Fruit fly (Drosophila melanogaster) whole organism, larva: ENCODE data around the gene CG15308.

ENCODE experiments used
- noc ChIP-seq: fragments of 200-800 bp; sonication (Bioruptor generic); optimal IDR thresholded peaks from 3 replicates; lab custom pipeline; 2019; ENCODE audit warnings: missing biosample characterization, mild to moderate bottlenecking, missing genetic modification characterization, moderate library complexity

The CG15308 gene

dm6 chrX:10219039-10219438, at the start of gene CG15308:
CG15308 (minus strand) TSS chrX:10219139.
- no peak for TF ChIP-seq noc

- TF ChIP-seq noc, result no peak
Measured at dm6 chrX:10266018-10266384, 47.1 kb upstream of the CG15308 start.

dm6 chrX:10265213-10266017, 46.5 kb upstream of the CG15308 start, which contains the start of gene CG12643:
CG12643 (minus strand) TSS chrX:10265263.
- TF ChIP-seq noc, result peak; percentile 95

dm6 chrX:10263957-10264248, 45.0 kb upstream of the CG15308 start:
- TF ChIP-seq noc, result no peak

- peak; percentile 88 for TF ChIP-seq noc
Measured at dm6 chrX:10263165-10263956, 44.4 kb upstream of the CG15308 start, which contains the start of gene Hk. Hk (minus strand) TSS chrX:10263485.

- TF ChIP-seq noc, result no peak
Measured at dm6 chrX:10261172-10261571, 42.2 kb upstream of the CG15308 start.

- TF ChIP-seq noc, result no peak
Measured at dm6 chrX:10259524-10259923, 40.6 kb upstream of the CG15308 start.

- TF ChIP-seq noc, result no peak
Measured at dm6 chrX:10256228-10256627, 37.3 kb upstream of the CG15308 start.

dm6 chrX:10252745-10253144, 33.8 kb upstream of the CG15308 start:
- no peak for TF ChIP-seq noc

- no peak for TF ChIP-seq noc
Measured at dm6 chrX:10250659-10251058, 31.7 kb upstream of the CG15308 start.

- TF ChIP-seq noc, result no peak
Measured at dm6 chrX:10250017-10250416, 31.1 kb upstream of the CG15308 start.

dm6 chrX:10247366-10247765, 28.4 kb upstream of the CG15308 start:
- no peak for TF ChIP-seq noc

- no peak for TF ChIP-seq noc
Measured at dm6 chrX:10244763-10245162, 25.8 kb upstream of the CG15308 start.

- no peak for TF ChIP-seq noc
Measured at dm6 chrX:10243540-10243939, 24.6 kb upstream of the CG15308 start.

- no peak for TF ChIP-seq noc
Measured at dm6 chrX:10242883-10243282, 23.9 kb upstream of the CG15308 start.

dm6 chrX:10241919-10242318, 23.0 kb upstream of the CG15308 start:
- no peak for TF ChIP-seq noc

dm6 chrX:10234024-10234520, 15.1 kb upstream of the CG15308 start:
- TF ChIP-seq noc, result no peak

- no peak for TF ChIP-seq noc
Measured at dm6 chrX:10233065-10233464, 14.1 kb upstream of the CG15308 start, which contains the start of gene CG2961. CG2961 (minus strand) TSS chrX:10233080.
